Worm (Caenorhabditis elegans) whole organism, young adult: ENCODE measurements around the gene E02H1.6.

Source experiments
- B0019.2 ChIP-seq: fragments of 200-800 bp; sonication (Bioruptor generic); conservative IDR thresholded peaks from 2 replicates; pipeline ENCODE4 v1.3.6; 2022; ENCODE audit warnings: missing genetic modification reagents, missing genetic modification characterization, missing compliant biosample characterization
- B0336.3 ChIP-seq: fragments of 200-800 bp; sonication (Bioruptor generic); IDR thresholded peaks from 2 replicates; pipeline ENCODE4 v1.3.6; 2022; ENCODE audit warnings: missing genetic modification characterization, missing compliant biosample characterization
- C17E4.6 ChIP-seq: fragments of 200-800 bp; sonication (Bioruptor generic); IDR thresholded peaks from 2 replicates; pipeline ENCODE4 v1.3.6; 2022; ENCODE audit warnings: missing genetic modification reagents, missing genetic modification characterization, missing compliant biosample characterization
- F37B4.10 ChIP-seq: fragments of 200-800 bp; sonication (Bioruptor generic); IDR thresholded peaks from 2 replicates; pipeline ENCODE4 v1.3.6; 2022; ENCODE audit warnings: missing genetic modification characterization, missing compliant biosample characterization
- F39B2.1 ChIP-seq: fragments of 200-800 bp; sonication (Bioruptor generic); IDR thresholded peaks from 2 replicates; pipeline ENCODE4 v1.3.6; 2022; ENCODE audit warnings: missing genetic modification reagents, missing genetic modification characterization, missing compliant biosample characterization
- F57A8.1 ChIP-seq: fragments of 200-800 bp; sonication (Bioruptor generic); optimal IDR thresholded peaks from 2 replicates; lab custom pipeline; 2018; ENCODE audit warnings: mild to moderate bottlenecking, missing genetic modification characterization, moderate library complexity, missing compliant biosample characterization
- F57C9.4 ChIP-seq: sonication (generic microtip); optimal IDR thresholded peaks from 2 replicates; lab custom pipeline; 2017; ENCODE audit warnings: mild to moderate bottlenecking, missing genetic modification characterization, missing compliant biosample characterization
- K12H6.12 ChIP-seq: fragments of 200-800 bp; sonication (Bioruptor generic); optimal IDR thresholded peaks from 2 replicates; lab custom pipeline; 2018; ENCODE audit warnings: mild to moderate bottlenecking, missing genetic modification characterization, missing compliant biosample characterization
- Y53F4B.3 ChIP-seq: fragments of 200-800 bp; sonication (Bioruptor generic); IDR thresholded peaks from 2 replicates; pipeline ENCODE4 v1.3.6; 2022; ENCODE audit warnings: missing genetic modification reagents, missing genetic modification characterization, missing compliant biosample characterization
- Y53G8AR.9 ChIP-seq: fragments of 200-800 bp; sonication (Bioruptor generic); conservative IDR thresholded peaks from 2 replicates; pipeline ENCODE4 v1.3.6; 2022; ENCODE audit warnings: missing genetic modification reagents, missing genetic modification characterization, missing compliant biosample characterization
- Y95B8A.8 ChIP-seq: fragments of 200-800 bp; sonication (Bioruptor generic); IDR thresholded peaks from 2 replicates; pipeline ENCODE4 v1.3.6; 2022; ENCODE audit warnings: missing genetic modification reagents, missing genetic modification characterization, missing compliant biosample characterization
- ama-1 ChIP-seq, 3 experiments: fragments of 150-350 bp in 1 of 3; sonication (generic microtip) in 2 of 3; optimal IDR thresholded peaks; 2 replicates each; lab custom pipeline; 2014 to 2018; ENCODE audit warnings: missing biosample characterization in 2 of 3, missing genetic modification characterization in 2 of 3, missing genetic modification reagents in 2 of 3
- aptf-3 ChIP-seq: fragments of 200-800 bp; sonication (Bioruptor generic); IDR thresholded peaks from 2 replicates; pipeline ENCODE4 v1.3.6; 2022; ENCODE audit warnings: missing genetic modification characterization, missing compliant biosample characterization
- attf-3 ChIP-seq: fragments of 200-800 bp; sonication (Bioruptor generic); conservative IDR thresholded peaks from 2 replicates; pipeline ENCODE4 v1.3.6; 2022; ENCODE audit warnings: missing genetic modification reagents, missing genetic modification characterization, missing compliant biosample characterization
- attf-5 ChIP-seq: fragments of 200-800 bp; sonication (Bioruptor generic); optimal IDR thresholded peaks from 2 replicates; lab custom pipeline; 2018; ENCODE audit warnings: mild to moderate bottlenecking, missing genetic modification characterization, missing compliant biosample characterization
- bed-1 ChIP-seq: fragments of 200-800 bp; sonication (Bioruptor generic); IDR thresholded peaks from 2 replicates; pipeline ENCODE4 v1.3.6; 2022; ENCODE audit warnings: missing genetic modification reagents, missing genetic modification characterization, missing compliant biosample characterization
- bed-2 ChIP-seq: fragments of 200-800 bp; sonication (Bioruptor generic); IDR thresholded peaks from 2 replicates; pipeline ENCODE4 v1.3.6; 2022; ENCODE audit warnings: missing genetic modification reagents, missing genetic modification characterization, missing compliant biosample characterization
- ceh-40 ChIP-seq: fragments of 200-800 bp; sonication (Bioruptor generic); IDR thresholded peaks from 2 replicates; pipeline ENCODE4 v1.3.6; 2022; ENCODE audit warnings: missing genetic modification characterization, missing compliant biosample characterization
- ceh-58 ChIP-seq: fragments of 200-800 bp; sonication (Bioruptor generic); IDR thresholded peaks from 2 replicates; pipeline ENCODE4 v1.3.6; 2022; ENCODE audit warnings: missing genetic modification characterization, missing compliant biosample characterization
- chd-7 ChIP-seq: sonication (generic microtip); optimal IDR thresholded peaks from 2 replicates; lab custom pipeline; 2016; ENCODE audit warnings: mild to moderate bottlenecking, missing genetic modification characterization, moderate library complexity, missing compliant biosample characterization
- dox-1 ChIP-seq: fragments of 200-800 bp; sonication (Bioruptor generic); IDR thresholded peaks from 2 replicates; pipeline ENCODE4 v1.3.6; 2022; ENCODE audit warnings: missing genetic modification reagents, missing genetic modification characterization, missing compliant biosample characterization
- egl-18 ChIP-seq: fragments of 200-800 bp; sonication (Bioruptor generic); IDR thresholded peaks from 2 replicates; pipeline ENCODE4 v1.3.6; 2022; ENCODE audit warnings: missing genetic modification reagents, missing genetic modification characterization, missing compliant biosample characterization
- egrh-3 ChIP-seq: fragments of 200-800 bp; sonication (Bioruptor generic); IDR thresholded peaks from 2 replicates; pipeline ENCODE4 v1.3.6; 2022; ENCODE audit warnings: missing genetic modification reagents, missing genetic modification characterization, missing compliant biosample characterization
- him-1 ChIP-seq: sonication (generic microtip); optimal IDR thresholded peaks from 2 replicates; lab custom pipeline; 2016; ENCODE audit warnings: missing genotype, missing genetic modification reagents, missing genetic modification characterization, missing compliant biosample characterization
- hlh-12 ChIP-seq: sonication (generic microtip); optimal IDR thresholded peaks from 2 replicates; lab custom pipeline; 2016; ENCODE audit warnings: missing genetic modification characterization, missing compliant biosample characterization
- let-607 ChIP-seq, 2 experiments: fragments of 200-800 bp in 1 of 2; sonication (Bioruptor generic) in 1 of 2; sonication (generic microtip) in 1 of 2; optimal IDR thresholded peaks; 2 replicates each; lab custom pipeline; 2016 to 2018; ENCODE audit warnings: mild to moderate bottlenecking in 2 of 2, missing compliant biosample characterization in 2 of 2, missing genetic modification characterization in 2 of 2, moderate library complexity in 2 of 2, missing genotype in 1 of 2
- lin-40 ChIP-seq: sonication (generic microtip); optimal IDR thresholded peaks from 2 replicates; lab custom pipeline; 2016; ENCODE audit warnings: missing genetic modification characterization, mild to moderate bottlenecking, missing compliant biosample characterization, missing genotype, missing genetic modification reagents
- lin-54 ChIP-seq: fragments of 200-800 bp; sonication (Bioruptor generic); optimal IDR thresholded peaks from 2 replicates; lab custom pipeline; 2018; ENCODE audit warnings: mild to moderate bottlenecking, missing genetic modification characterization, missing compliant biosample characterization
- madf-10 ChIP-seq: sonication (generic microtip); optimal IDR thresholded peaks from 2 replicates; lab custom pipeline; 2016; ENCODE audit warnings: mild to moderate bottlenecking, missing genetic modification characterization, missing compliant biosample characterization
- madf-3 ChIP-seq: fragments of 200-800 bp; sonication (Bioruptor generic); IDR thresholded peaks from 2 replicates; pipeline ENCODE4 v1.3.6; 2022; ENCODE audit warnings: missing genetic modification reagents, missing genetic modification characterization, missing compliant biosample characterization
- madf-6 ChIP-seq: fragments of 200-800 bp; sonication (Bioruptor generic); IDR thresholded peaks from 2 replicates; pipeline ENCODE4 v1.3.6; 2022; ENCODE audit warnings: missing genetic modification reagents, missing genetic modification characterization, missing compliant biosample characterization
- mcd-1 ChIP-seq: fragments of 200-800 bp; sonication (Bioruptor generic); IDR thresholded peaks from 2 replicates; pipeline ENCODE4 v1.3.6; 2022; ENCODE audit warnings: missing genetic modification reagents, missing genetic modification characterization, missing compliant biosample characterization
- mxl-1 ChIP-seq: sonication (generic microtip); optimal IDR thresholded peaks from 2 replicates; lab custom pipeline; 2016; ENCODE audit warnings: missing genetic modification characterization, missing compliant biosample characterization
- nhr-120 ChIP-seq: fragments of 200-800 bp; sonication (Bioruptor generic); IDR thresholded peaks from 2 replicates; pipeline ENCODE4 v1.3.6; 2022; ENCODE audit warnings: missing genetic modification characterization, missing compliant biosample characterization
- nhr-90 ChIP-seq: sonication (generic microtip); optimal IDR thresholded peaks from 2 replicates; lab custom pipeline; 2016; ENCODE audit warnings: missing genotype, mild to moderate bottlenecking, missing genetic modification characterization, missing compliant biosample characterization
- rec-8 ChIP-seq, 2 experiments: sonication (generic microtip); optimal IDR thresholded peaks; 2 replicates each; lab custom pipeline; 2016; ENCODE audit warnings: mild to moderate bottlenecking in 2 of 2, missing genetic modification characterization in 2 of 2, missing genetic modification reagents in 2 of 2, missing genotype in 2 of 2, missing biosample characterization in 1 of 2, missing compliant biosample characterization in 1 of 2, moderate library complexity in 1 of 2
- sea-2 ChIP-seq: fragments of 200-800 bp; sonication (Bioruptor generic); IDR thresholded peaks from 2 replicates; pipeline ENCODE4 v1.3.6; 2022; ENCODE audit warnings: missing genetic modification characterization, missing compliant biosample characterization
- snpc-1.1 ChIP-seq: sonication (generic microtip); optimal IDR thresholded peaks from 2 replicates; lab custom pipeline; 2017; ENCODE audit warnings: missing genetic modification characterization, mild to moderate bottlenecking, missing compliant biosample characterization, antibody characterized with exemption, moderate library complexity, missing genotype, missing genetic modification reagents; ENCODE audit not compliant: insufficient read depth
- snpc-4 ChIP-seq, 5 experiments: fragments of 150-350 bp in 1 of 5; sonication (generic microtip) in 4 of 5; optimal IDR thresholded peaks; 2 replicates each; lab custom pipeline; 2014 to 2018; ENCODE audit warnings: missing genetic modification characterization in 5 of 5, missing biosample characterization in 3 of 5, antibody characterized with exemption in 2 of 5, mild to moderate bottlenecking in 2 of 5, missing compliant biosample characterization in 2 of 5, missing genotype in 2 of 5, moderate library complexity in 2 of 5, missing genetic modification reagents in 1 of 5
- unc-130 ChIP-seq: sonication (generic microtip); optimal IDR thresholded peaks from 2 replicates; lab custom pipeline; 2016; ENCODE audit warnings: missing genetic modification reagents, missing genetic modification characterization, missing compliant biosample characterization
- xnd-1 ChIP-seq: sonication (generic microtip); optimal IDR thresholded peaks from 2 replicates; lab custom pipeline; 2016; ENCODE audit warnings: missing genotype, missing genetic modification reagents, missing genetic modification characterization, missing compliant biosample characterization
- zfh-2 ChIP-seq: fragments of 200-800 bp; sonication (Bioruptor generic); conservative IDR thresholded peaks from 2 replicates; pipeline ENCODE4 v1.3.6; 2022; ENCODE audit warnings: missing genetic modification reagents, missing genetic modification characterization, missing compliant biosample characterization
- ztf-28 ChIP-seq: fragments of 200-800 bp; sonication (Bioruptor generic); IDR thresholded peaks from 2 replicates; pipeline ENCODE4 v1.3.6; 2022; ENCODE audit warnings: missing genetic modification reagents, missing genetic modification characterization, missing compliant biosample characterization
- ztf-3 ChIP-seq: fragments of 200-800 bp; sonication (Bioruptor generic); optimal IDR thresholded peaks from 2 replicates; lab custom pipeline; 2018; ENCODE audit warnings: mild to moderate bottlenecking, missing genetic modification characterization, missing compliant biosample characterization
- ztf-6 ChIP-seq: fragments of 200-800 bp; sonication (Bioruptor generic); IDR thresholded peaks from 2 replicates; pipeline ENCODE4 v1.3.6; 2022; ENCODE audit warnings: missing genetic modification reagents, missing genetic modification characterization, missing compliant biosample characterization

Gene E02H1.6

DNA sequence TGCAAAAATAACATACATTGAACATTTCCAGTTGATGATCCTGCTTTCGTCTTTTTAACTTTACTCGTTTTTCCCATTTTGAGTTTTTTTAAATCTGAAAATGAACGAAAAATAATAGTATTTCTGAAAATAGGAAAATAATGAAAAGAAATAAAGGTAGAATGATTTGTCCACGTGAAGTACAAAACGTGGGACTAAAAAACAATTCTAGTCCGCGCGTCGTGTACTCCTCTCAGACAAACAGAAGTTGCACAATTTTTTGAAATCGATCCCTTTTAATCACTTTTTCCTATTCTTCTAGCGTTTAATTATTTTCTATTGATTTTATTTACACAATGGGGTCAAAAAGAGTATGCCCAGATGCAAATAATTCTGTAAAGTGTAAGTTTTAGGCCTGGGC lies 5.4 kb upstream of the E02H1.6 start, which contains the start of the genes E02H1.1 and tag-124 (continued):
- TF ChIP-seq him-1 (tag; lab: Kevin White, UChicago) (peak; percentile 40), mcd-1 (peak; percentile 63; the same call in 1 of the 2 replicates), ceh-40 (GFP tag; lab: Robert Waterston, UW) (no peak), B0336.3 (GFP tag; lab: Robert Waterston, UW) (no peak), madf-6 (peak; percentile 70; the same call in 1 of the 2 replicates), egrh-3 (GFP tag; lab: Robert Waterston, UW) (no peak), bed-1 (no peak), sea-2 (no peak), F57C9.4 (tag; lab: Kevin White, UChicago) (no peak), bed-2 (GFP tag; lab: Robert Waterston, UW) (0 out of 2 replicates have a peak, but pooled peaks have one; percentile 34), mxl-1 (no peak), lin-54 (GFP tag; lab: Kevin White, UChicago) (peak; percentile 35), ztf-28 (GFP tag; lab: Robert Waterston, UW) (peak; percentile 64; the same call in 1 of the 2 replicates), attf-3 (GFP tag; lab: Robert Waterston, UW) (peak; percentile 59), madf-10 (tag; lab: Kevin White, UChicago) (peak; percentile 32), snpc-1.1 (tag; lab: Kevin White, UChicago) (no peak), let-607 (tag; optimal IDR thresholded peaks at IDR 0.05; lab: Kevin White, UChicago) (peak in 1 of 2 experiments; percentile 62), Y53G8AR.9 (GFP tag; lab: Robert Waterston, UW) (no peak), ceh-58 (GFP tag; lab: Robert Waterston, UW) (no peak), F39B2.1 (GFP tag; lab: Robert Waterston, UW) (no peak), ama-1 (optimal IDR thresholded peaks at IDR 0.05; lab: Kevin White, UChicago) (no peak), ama-1 (GFP tag; optimal IDR thresholded peaks at IDR 0.05; lab: Kevin White, UChicago) (no peak), snpc-4 (GFP tag; optimal IDR thresholded peaks at IDR 0.05; lab: Kevin White, UChicago) (no peak), snpc-4 (tag; optimal IDR thresholded peaks at IDR 0.05; lab: Kevin White, UChicago) (peak in 2 of 4 experiments; percentile 22 to 29), unc-130 (peak; percentile 82), Y53F4B.3 (GFP tag; lab: Robert Waterston, UW) (no peak), zfh-2 (no peak), rec-8 (tag; optimal IDR thresholded peaks at IDR 0.05; lab: Kevin White, UChicago) (peak in 1 of 2 experiments; percentile 68), lin-40 (tag; lab: Kevin White, UChicago) (peak; percentile 70), madf-3 (0 out of 2 replicates have a peak, but pooled peaks have one; percentile 49), dox-1 (peak; percentile 37; the same call in 1 of the 2 replicates), ztf-3 (GFP tag; lab: Kevin White, UChicago) (no peak), nhr-120 (GFP tag; lab: Robert Waterston, UW) (no peak), B0019.2 (GFP tag; lab: Robert Waterston, UW) (no peak), C17E4.6 (GFP tag; lab: Robert Waterston, UW) (no peak)

DNA sequence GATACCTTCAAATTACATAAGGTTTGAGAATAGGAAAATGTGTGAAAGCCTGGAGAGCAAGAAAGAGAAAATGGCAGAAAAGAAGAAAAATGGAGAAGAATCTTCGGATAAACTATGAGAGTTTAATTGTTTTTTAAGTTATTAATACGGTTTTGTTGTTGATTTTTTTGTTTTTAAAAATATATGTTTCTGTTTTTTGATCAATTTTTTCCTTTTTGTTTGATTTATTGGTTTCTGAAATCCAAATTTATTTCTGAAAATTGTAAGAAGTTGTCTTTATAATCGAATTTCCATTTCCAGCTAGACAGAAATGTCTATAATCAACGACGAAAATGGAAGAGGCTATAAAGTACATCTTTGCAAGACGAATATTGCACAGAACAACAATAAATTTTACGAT lies 3.8 kb upstream of the E02H1.6 start, which contains the start of gene parp-2:
TSS of gene parp-2 (plus strand) at position 301 of the 400 bp plus-strand sequence.
- TF ChIP-seq nhr-90 (tag; lab: Kevin White, UChicago) (no peak), B0336.3 (GFP tag; lab: Robert Waterston, UW) (no peak), Y95B8A.8 (GFP tag; lab: Robert Waterston, UW) (no peak), mcd-1 (no peak), F57A8.1 (GFP tag; lab: Kevin White, UChicago) (no peak), egl-18 (GFP tag; lab: Robert Waterston, UW) (no peak), aptf-3 (GFP tag; lab: Robert Waterston, UW) (no peak), hlh-12 (tag; lab: Kevin White, UChicago) (no peak), K12H6.12 (no peak), attf-5 (GFP tag; lab: Kevin White, UChicago) (no peak), xnd-1 (tag; lab: Kevin White, UChicago) (no peak), F39B2.1 (GFP tag; lab: Robert Waterston, UW) (no peak), F37B4.10 (GFP tag; lab: Robert Waterston, UW) (no peak), snpc-1.1 (tag; lab: Kevin White, UChicago) (no peak), ztf-6 (GFP tag; lab: Robert Waterston, UW) (no peak), lin-54 (GFP tag; lab: Kevin White, UChicago) (no peak), Y53F4B.3 (GFP tag; lab: Robert Waterston, UW) (no peak), chd-7 (tag; lab: Kevin White, UChicago) (no peak)
